Fruit fly (Drosophila melanogaster): ENCODE measurements around the gene Taf13.

The Taf13 gene

DNA sequence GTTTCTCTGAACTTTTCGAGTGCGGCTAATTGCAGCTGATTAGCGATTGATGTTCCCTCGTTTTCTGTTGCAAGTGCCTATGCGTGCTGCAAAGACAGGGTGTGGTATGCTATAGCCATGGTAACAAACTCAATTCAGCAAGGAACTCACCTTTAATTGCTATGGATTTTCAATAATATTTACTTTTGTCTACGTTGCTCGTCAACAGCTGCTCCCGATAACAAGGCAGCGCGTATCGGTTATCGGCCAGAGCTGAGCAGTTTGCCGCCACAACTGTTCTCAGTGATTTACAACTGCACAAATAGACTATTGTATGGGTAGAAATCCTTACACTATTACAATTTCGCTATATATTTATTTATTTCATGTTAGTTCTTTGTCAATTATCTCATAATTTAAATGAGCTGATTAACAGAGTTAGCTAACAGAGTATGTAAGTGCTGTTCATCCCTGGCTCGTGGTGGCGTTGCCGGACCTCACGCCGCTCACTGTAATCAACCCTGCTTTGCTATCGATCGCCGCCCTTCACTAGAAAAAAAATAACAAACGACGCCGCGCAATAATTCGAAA is 18.3 kb downstream of the Taf13 start, which contains the start of the genes pr and neb (continued):
- peak; percentile 40 for TF ChIP-seq CG18011 (GFP tag; optimal IDR thresholded peaks at IDR 0.05)
- TF ChIP-seq Bdp1 (GFP tag; optimal IDR thresholded peaks at IDR 0.05), result peak; percentile 31
- TF ChIP-seq CG16779 (GFP tag; IDR thresholded peaks at IDR 0.05), result no peak
- TF ChIP-seq CG17359 (tag; optimal IDR thresholded peaks at IDR 0.05), result no peak
- TF ChIP-seq crc (GFP tag; optimal IDR thresholded peaks at IDR 0.05), result no peak
- no peak for TF ChIP-seq CG6654 (GFP tag; optimal IDR thresholded peaks at IDR 0.05)
- peak; percentile 55 for TF ChIP-seq CG18476 (GFP tag; optimal IDR thresholded peaks at IDR 0.05)
- TF ChIP-seq Ravus (GFP tag; IDR thresholded peaks at IDR 0.05), result no peak; the same call in 1 of the 2 replicates
- TF ChIP-seq ATbp (GFP tag; optimal IDR thresholded peaks at IDR 0.05), result peak; percentile 16
- peak; percentile 86 for TF ChIP-seq nmo (GFP tag; optimal IDR thresholded peaks at IDR 0.05)
- no peak for TF ChIP-seq org-1 (GFP tag; optimal IDR thresholded peaks at IDR 0.05)
- TF ChIP-seq fd96Cb (tag; optimal IDR thresholded peaks at IDR 0.05), result no peak
- peak; percentile 16 for TF ChIP-seq disco-r (GFP tag; optimal IDR thresholded peaks at IDR 0.05)
- TF ChIP-seq klu (GFP tag; IDR thresholded peaks at IDR 0.05), result peak; percentile 41; the same call in 1 of the 2 replicates
- peak; percentile 64 for TF ChIP-seq sna (GFP tag; IDR thresholded peaks at IDR 0.05; ENCODE audit: partially characterized antibody)
- no peak for TF ChIP-seq CG16815 (GFP tag; optimal IDR thresholded peaks at IDR 0.05)
- TF ChIP-seq yki (optimal IDR thresholded peaks at IDR 0.05), result no peak
- TF ChIP-seq D (optimal IDR thresholded peaks at IDR 0.05), result no peak
- TF ChIP-seq D (GFP tag; optimal IDR thresholded peaks at IDR 0.05), result no peak
- TF ChIP-seq CG6683 (GFP tag; optimal IDR thresholded peaks at IDR 0.05), result no peak
- no peak for TF ChIP-seq Poxn (GFP tag; IDR thresholded peaks at IDR 0.05)
- 0 out of 4 replicates have a peak, but pooled peaks have one; percentile 35 for TF ChIP-seq chinmo (GFP tag; IDR thresholded peaks at IDR 0.05; ENCODE audit: partially characterized antibody)
- peak; percentile 49 for TF ChIP-seq HLH54F (GFP tag; optimal IDR thresholded peaks at IDR 0.05)
- TF ChIP-seq CG12219 (GFP tag; optimal IDR thresholded peaks at IDR 0.05), result no peak
- TF ChIP-seq CG4617 (GFP tag; optimal IDR thresholded peaks at IDR 0.05; ENCODE audit: borderline replicate concordance), result peak; percentile 25
- TF ChIP-seq CG3847 (GFP tag; IDR thresholded peaks at IDR 0.05), result peak; percentile 81
- TF ChIP-seq sens-2 (GFP tag; IDR thresholded peaks at IDR 0.05), result no peak
- TF ChIP-seq Oli (tag; optimal IDR thresholded peaks at IDR 0.05), result peak; percentile 40
- peak; percentile 36 for TF ChIP-seq CG18619 (GFP tag; optimal IDR thresholded peaks at IDR 0.05)
- TF ChIP-seq lov (optimal IDR thresholded peaks at IDR 0.05), result no peak
- no peak for TF ChIP-seq lov (GFP tag; IDR thresholded peaks at IDR 0.05)
- TF ChIP-seq sob (GFP tag; IDR thresholded peaks at IDR 0.05), result peak; percentile 77
- TF ChIP-seq zen (tag; optimal IDR thresholded peaks at IDR 0.05), result peak; percentile 15
- TF ChIP-seq cato (GFP tag; optimal IDR thresholded peaks at IDR 0.05; ENCODE audit: borderline replicate concordance), result no peak
- peak; percentile 77 for TF ChIP-seq Ada2b (GFP tag; IDR thresholded peaks at IDR 0.05)
- no peak for TF ChIP-seq nom (GFP tag; optimal IDR thresholded peaks at IDR 0.05)
- peak; percentile 94 for TF ChIP-seq sens (GFP tag)
- no peak for TF ChIP-seq CG8089 (GFP tag; optimal IDR thresholded peaks at IDR 0.05)
- no peak for TF ChIP-seq Doc2 (GFP tag; IDR thresholded peaks at IDR 0.05)
- TF ChIP-seq abd-A (tag; optimal IDR thresholded peaks at IDR 0.05), result no peak
- no peak for TF ChIP-seq Fer1 (GFP tag; optimal IDR thresholded peaks at IDR 0.05)
- peak; percentile 18 for TF ChIP-seq dmrt99B (tag; optimal IDR thresholded peaks at IDR 0.05)
- peak; percentile 50 for TF ChIP-seq CG13123 (GFP tag; optimal IDR thresholded peaks at IDR 0.05)
- TF ChIP-seq Kr (GFP tag; optimal IDR thresholded peaks at IDR 0.05), result no peak
- TF ChIP-seq pan (optimal IDR thresholded peaks at IDR 0.05), result no peak
- no peak for TF ChIP-seq pan (GFP tag; optimal IDR thresholded peaks at IDR 0.05 in 1 of 2, IDR thresholded peaks at IDR 0.05 in 1 of 2)
- TF ChIP-seq emc (GFP tag; optimal IDR thresholded peaks at IDR 0.05), result peak; percentile 2
- no peak for TF ChIP-seq CG13894 (tag; optimal IDR thresholded peaks at IDR 0.05)
- no peak for TF ChIP-seq HmgD (GFP tag; optimal IDR thresholded peaks at IDR 0.05)
- TF ChIP-seq Dip2 (GFP tag; IDR thresholded peaks at IDR 0.05), result no peak
- peak; percentile 42 for TF ChIP-seq CG5245 (GFP tag; optimal IDR thresholded peaks at IDR 0.05)
- TF ChIP-seq CG14441 (GFP tag; IDR thresholded peaks at IDR 0.05), result no peak
